Fruit fly (Drosophila melanogaster): Measurements from ENCODE around the gene Cad87A.

DNA sequence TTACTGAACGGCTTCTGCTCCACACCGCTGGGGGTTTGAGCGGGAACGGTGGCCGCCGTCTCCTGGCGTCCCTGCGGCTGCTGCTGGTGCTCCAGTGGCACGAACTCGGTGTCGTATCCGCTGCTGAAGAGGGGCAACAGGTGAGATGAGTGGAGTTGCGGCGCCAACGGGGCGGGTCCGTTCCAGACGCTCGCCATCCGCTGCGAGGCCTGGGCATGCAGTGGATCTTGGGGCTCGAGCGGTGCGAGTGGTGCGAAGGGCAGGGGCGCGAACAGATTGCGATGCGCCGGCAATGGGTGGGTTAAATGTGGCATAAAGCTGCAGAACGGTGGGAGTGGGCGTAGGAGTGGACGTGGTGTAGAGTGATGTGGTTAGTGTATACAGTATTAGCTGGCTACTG is 40.3 kb upstream of the Cad87A start:
- TF ChIP-seq Sox102F (GFP tag; optimal IDR thresholded peaks at IDR 0.05) (no peak), Eip74EF (GFP tag; optimal IDR thresholded peaks at IDR 0.05) (no peak), Rfx (GFP tag; IDR thresholded peaks at IDR 0.05) (peak; percentile 38; the same call in 1 of the 2 replicates), sens (GFP tag) (no peak), Gug (GFP tag; IDR thresholded peaks at IDR 0.05) (no peak), fd64A (GFP tag; optimal IDR thresholded peaks at IDR 0.05) (no peak), br (optimal IDR thresholded peaks at IDR 0.05) (no peak), H2.0 (GFP tag; IDR thresholded peaks at IDR 0.05) (no peak), CG3847 (GFP tag; IDR thresholded peaks at IDR 0.05) (no peak), twi (tag; optimal IDR thresholded peaks at IDR 0.05) (no peak), fd3F (GFP tag; optimal IDR thresholded peaks at IDR 0.05) (no peak)

Data from whole organism, embryonic.